Worm (Caenorhabditis elegans) whole organism, early embryonic: ENCODE data around the gene Y49G5A.1.

Source experiments
- ama-1 ChIP-seq: fragments of 150-350 bp; optimal IDR thresholded peaks from 2 replicates; lab custom pipeline; 2014
- ceh-13 ChIP-seq: fragments of 200-800 bp; sonication (Bioruptor generic); optimal IDR thresholded peaks from 2 replicates; lab custom pipeline; 2018; ENCODE audit warnings: mild to moderate bottlenecking, missing genetic modification characterization, missing compliant biosample characterization
- ceh-36 ChIP-seq: sonication (generic microtip); optimal IDR thresholded peaks from 2 replicates; lab custom pipeline; 2016; ENCODE audit warnings: missing genetic modification characterization, inconsistent platforms, missing compliant biosample characterization
- ets-7 ChIP-seq: sonication (generic microtip); optimal IDR thresholded peaks from 2 replicates; lab custom pipeline; 2016; ENCODE audit warnings: missing genotype, missing genetic modification characterization, missing compliant biosample characterization
- flt-1 ChIP-seq: fragments of 200-800 bp; sonication (Bioruptor generic); IDR thresholded peaks from 2 replicates; pipeline ENCODE4 v1.3.6; 2022; ENCODE audit warnings: missing genetic modification characterization, missing compliant biosample characterization
- hmbx-1 ChIP-seq: sonication (generic microtip); optimal IDR thresholded peaks from 2 replicates; lab custom pipeline; 2016; ENCODE audit warnings: mild to moderate bottlenecking, missing genetic modification characterization, missing compliant biosample characterization
- hnd-1 ChIP-seq: sonication (generic microtip); optimal IDR thresholded peaks from 2 replicates; lab custom pipeline; 2016; ENCODE audit warnings: missing genetic modification characterization, missing compliant biosample characterization
- pes-1 ChIP-seq: fragments of 200-800 bp; sonication (Bioruptor generic); IDR thresholded peaks from 2 replicates; pipeline ENCODE4 v1.3.6; 2022; ENCODE audit warnings: missing genetic modification reagents, missing genetic modification characterization, missing compliant biosample characterization
- scrt-1 ChIP-seq: fragments of 200-800 bp; sonication (Bioruptor generic); IDR thresholded peaks from 2 replicates; pipeline ENCODE4 v1.3.6; 2022; ENCODE audit warnings: missing genetic modification characterization, missing compliant biosample characterization
- sea-1 ChIP-seq: fragments of 200-800 bp; sonication (Bioruptor generic); conservative IDR thresholded peaks from 2 replicates; pipeline ENCODE4 v1.3.6; 2022; ENCODE audit warnings: missing genetic modification characterization, missing compliant biosample characterization
- tbx-37 ChIP-seq: fragments of 200-800 bp; sonication (Bioruptor generic); conservative IDR thresholded peaks from 2 replicates; pipeline ENCODE4 v1.3.6; 2022; ENCODE audit warnings: missing genetic modification reagents, missing genetic modification characterization, missing compliant biosample characterization
- tra-4 ChIP-seq: sonication (generic microtip); optimal IDR thresholded peaks from 2 replicates; lab custom pipeline; 2017; ENCODE audit warnings: missing genetic modification characterization, missing compliant biosample characterization

- TF ChIP-seq ama-1 (lab: Kevin White, UChicago) (no peak), flt-1 (GFP tag; lab: Robert Waterston, UW) (no peak), hmbx-1 (no peak), sea-1 (GFP tag; lab: Robert Waterston, UW) (no peak), tbx-37 (GFP tag; lab: Robert Waterston, UW) (no peak), scrt-1 (GFP tag; lab: Robert Waterston, UW) (no peak), ceh-13 (GFP tag; lab: Kevin White, UChicago) (no peak), ets-7 (no peak), ceh-36 (tag; lab: Kevin White, UChicago) (no peak), pes-1 (GFP tag; lab: Robert Waterston, UW) (no peak), hnd-1 (no peak), tra-4 (tag; lab: Kevin White, UChicago) (no peak)
These were observed 49.7 kb upstream of the Y49G5A.1 start, which contains the start of gene srg-29 for ce11 chrV:5336884-5337283.
